Worm (Caenorhabditis elegans) whole organism, midembryonic: ENCODE measurements around the gene unc-64.

Source experiments
- T22C8.4 ChIP-seq: fragments of 200-800 bp; sonication (Bioruptor generic); IDR thresholded peaks from 2 replicates; pipeline ENCODE4 v1.3.6; 2022; ENCODE audit warnings: missing genetic modification characterization, missing compliant biosample characterization
- cog-1 ChIP-seq: sonication (generic microtip); optimal IDR thresholded peaks from 2 replicates; lab custom pipeline; 2016; ENCODE audit warnings: missing genetic modification characterization, missing compliant biosample characterization
- flt-1 ChIP-seq: fragments of 200-800 bp; sonication (Bioruptor generic); IDR thresholded peaks from 2 replicates; pipeline ENCODE4 v1.3.6; 2022; ENCODE audit warnings: missing genetic modification characterization, missing compliant biosample characterization
- klf-2 ChIP-seq: fragments of 200-800 bp; sonication (Bioruptor generic); conservative IDR thresholded peaks from 2 replicates; pipeline ENCODE4 v1.3.6; 2022; ENCODE audit warnings: missing genetic modification reagents, missing genetic modification characterization, missing compliant biosample characterization
- med-1 ChIP-seq: sonication (generic microtip); optimal IDR thresholded peaks from 2 replicates; lab custom pipeline; 2017; ENCODE audit warnings: missing genetic modification characterization, mild to moderate bottlenecking, missing compliant biosample characterization, antibody characterized with exemption, missing genetic modification reagents; ENCODE audit not compliant: insufficient read depth
- ref-1 ChIP-seq: fragments of 200-800 bp; sonication (Bioruptor generic); conservative IDR thresholded peaks from 2 replicates; pipeline ENCODE4 v1.3.6; 2022; ENCODE audit warnings: missing genetic modification reagents, missing genetic modification characterization, missing compliant biosample characterization
- tab-1 ChIP-seq: fragments of 200-800 bp; sonication (Bioruptor generic); IDR thresholded peaks from 2 replicates; pipeline ENCODE4 v1.3.6; 2022; ENCODE audit warnings: missing genetic modification characterization, missing compliant biosample characterization
- ztf-23 ChIP-seq: fragments of 200-800 bp; sonication (Bioruptor generic); IDR thresholded peaks from 2 replicates; pipeline ENCODE4 v1.3.6; 2022; ENCODE audit warnings: missing genetic modification reagents, missing genetic modification characterization, missing compliant biosample characterization
- ztf-29 ChIP-seq: fragments of 200-800 bp; sonication (Bioruptor generic); IDR thresholded peaks from 2 replicates; pipeline ENCODE4 v1.3.6; 2022; ENCODE audit warnings: missing genetic modification reagents, missing genetic modification characterization, missing compliant biosample characterization

Gene unc-64

ce11 chrIII:13296289-13296874 is 19.3 kb downstream of the unc-64 start, which contains the start of gene npp-18:
Gene npp-18, plus strand, starts transcription at chrIII:13296853.
- TF ChIP-seq T22C8.4 (GFP tag; lab: Robert Waterston, UW), result peak; percentile 74
- TF ChIP-seq klf-2, result peak; percentile 84
- peak; percentile 93 for TF ChIP-seq ztf-23 (GFP tag; lab: Robert Waterston, UW)
- TF ChIP-seq tab-1 (GFP tag; lab: Robert Waterston, UW), result peak; percentile 87
- TF ChIP-seq ztf-29 (GFP tag; lab: Robert Waterston, UW), result peak; percentile 88
- peak; percentile 91 for TF ChIP-seq flt-1 (GFP tag; lab: Robert Waterston, UW)
- peak; percentile 64 for TF ChIP-seq ref-1 (GFP tag; lab: Robert Waterston, UW)

- no peak for TF ChIP-seq ref-1 (GFP tag; lab: Robert Waterston, UW)
- TF ChIP-seq med-1 (GFP tag; lab: Kevin White, UChicago), result no peak
Measured at ce11 chrIII:13298722-13299431, 21.8 kb downstream of the unc-64 start, which contains the start of gene pgm-2. Gene pgm-2, plus strand, starts transcription at chrIII:13299378.

ce11 chrIII:13301983-13302382 is 24.9 kb downstream of the unc-64 start:
- no peak for TF ChIP-seq ref-1 (GFP tag; lab: Robert Waterston, UW)
- no peak for TF ChIP-seq tab-1 (GFP tag; lab: Robert Waterston, UW)
- 0 out of 2 replicates have a peak, but pooled peaks have one; percentile 12 for TF ChIP-seq flt-1 (GFP tag; lab: Robert Waterston, UW)
- no peak for TF ChIP-seq ztf-23 (GFP tag; lab: Robert Waterston, UW)

ce11 chrIII:13302578-13302977 is 25.5 kb downstream of the unc-64 start:
- no peak for TF ChIP-seq flt-1 (GFP tag; lab: Robert Waterston, UW)
- no peak for TF ChIP-seq ztf-29 (GFP tag; lab: Robert Waterston, UW)
- no peak for TF ChIP-seq med-1 (GFP tag; lab: Kevin White, UChicago)
- no peak for TF ChIP-seq tab-1 (GFP tag; lab: Robert Waterston, UW)
- TF ChIP-seq T22C8.4 (GFP tag; lab: Robert Waterston, UW), result no peak
- no peak for TF ChIP-seq klf-2
- no peak for TF ChIP-seq ztf-23 (GFP tag; lab: Robert Waterston, UW)
- TF ChIP-seq cog-1 (tag; lab: Kevin White, UChicago), result no peak
- TF ChIP-seq ref-1 (GFP tag; lab: Robert Waterston, UW), result no peak

ce11 chrIII:13305537-13305936 is 28.5 kb downstream of the unc-64 start:
- TF ChIP-seq med-1 (GFP tag; lab: Kevin White, UChicago) (no peak), ztf-23 (GFP tag; lab: Robert Waterston, UW) (no peak), T22C8.4 (GFP tag; lab: Robert Waterston, UW) (no peak), klf-2 (no peak), ref-1 (GFP tag; lab: Robert Waterston, UW) (no peak), tab-1 (GFP tag; lab: Robert Waterston, UW) (no peak), ztf-29 (GFP tag; lab: Robert Waterston, UW) (no peak), flt-1 (GFP tag; lab: Robert Waterston, UW) (no peak)

- TF ChIP-seq cog-1 (tag; lab: Kevin White, UChicago) (no peak), klf-2 (no peak), ztf-23 (GFP tag; lab: Robert Waterston, UW) (no peak), flt-1 (GFP tag; lab: Robert Waterston, UW) (no peak), T22C8.4 (GFP tag; lab: Robert Waterston, UW) (no peak), ztf-29 (GFP tag; lab: Robert Waterston, UW) (no peak), med-1 (GFP tag; lab: Kevin White, UChicago) (no peak), ref-1 (GFP tag; lab: Robert Waterston, UW) (no peak)
Measured at ce11 chrIII:13307107-13307506, 30.0 kb downstream of the unc-64 start, which contains the start of the genes klp-19 and slc-36.1. Gene klp-19, minus strand, starts transcription at chrIII:13307259. Gene slc-36.1, plus strand, starts transcription at chrIII:13307502.

- TF ChIP-seq klf-2 (no peak), ztf-29 (GFP tag; lab: Robert Waterston, UW) (no peak), ref-1 (GFP tag; lab: Robert Waterston, UW) (no peak), cog-1 (tag; lab: Kevin White, UChicago) (no peak), med-1 (GFP tag; lab: Kevin White, UChicago) (no peak), tab-1 (GFP tag; lab: Robert Waterston, UW) (no peak), flt-1 (GFP tag; lab: Robert Waterston, UW) (no peak)
Measured at ce11 chrIII:13310552-13310951, 33.5 kb downstream of the unc-64 start.

ce11 chrIII:13313788-13314187 is 36.7 kb downstream of the unc-64 start, which contains the start of gene Y43F4B.10:
Gene Y43F4B.10, plus strand, starts transcription at chrIII:13314068.
- TF ChIP-seq ztf-29 (GFP tag; lab: Robert Waterston, UW) (no peak), flt-1 (GFP tag; lab: Robert Waterston, UW) (no peak), tab-1 (GFP tag; lab: Robert Waterston, UW) (no peak), cog-1 (tag; lab: Kevin White, UChicago) (no peak), T22C8.4 (GFP tag; lab: Robert Waterston, UW) (0 out of 2 replicates have a peak, but pooled peaks have one; percentile 38), ztf-23 (GFP tag; lab: Robert Waterston, UW) (no peak), med-1 (GFP tag; lab: Kevin White, UChicago) (no peak), ref-1 (GFP tag; lab: Robert Waterston, UW) (no peak)

ce11 chrIII:13314636-13315035 is 37.6 kb downstream of the unc-64 start:
- TF ChIP-seq klf-2 (no peak), tab-1 (GFP tag; lab: Robert Waterston, UW) (no peak), ztf-29 (GFP tag; lab: Robert Waterston, UW) (no peak), cog-1 (tag; lab: Kevin White, UChicago) (no peak), ztf-23 (GFP tag; lab: Robert Waterston, UW) (no peak), ref-1 (GFP tag; lab: Robert Waterston, UW) (no peak), flt-1 (GFP tag; lab: Robert Waterston, UW) (no peak), med-1 (GFP tag; lab: Kevin White, UChicago) (no peak), T22C8.4 (GFP tag; lab: Robert Waterston, UW) (no peak)
